Worm (Caenorhabditis elegans): ENCODE data around the gene B0546.5.
A peak's percentile ranks its signal among the peaks of the same experiment; 100 is the strongest.

Gene B0546.5

ce11 chrIV:3348334-3348733 is 41.6 kb downstream of the B0546.5 start:
- TF ChIP-seq T22C8.4 (GFP tag; IDR thresholded peaks at IDR 0.05) (no peak), cog-1 (tag; optimal IDR thresholded peaks at IDR 0.05) (no peak), ztf-23 (GFP tag; IDR thresholded peaks at IDR 0.05) (no peak), med-1 (GFP tag; optimal IDR thresholded peaks at IDR 0.05; ENCODE audit: insufficient read depth) (no peak), tab-1 (GFP tag; IDR thresholded peaks at IDR 0.05) (no peak), ztf-29 (GFP tag; IDR thresholded peaks at IDR 0.05) (no peak), ref-1 (GFP tag; conservative IDR thresholded peaks at IDR 0.05) (no peak), klf-2 (GFP tag; conservative IDR thresholded peaks at IDR 0.05) (no peak)

DNA sequence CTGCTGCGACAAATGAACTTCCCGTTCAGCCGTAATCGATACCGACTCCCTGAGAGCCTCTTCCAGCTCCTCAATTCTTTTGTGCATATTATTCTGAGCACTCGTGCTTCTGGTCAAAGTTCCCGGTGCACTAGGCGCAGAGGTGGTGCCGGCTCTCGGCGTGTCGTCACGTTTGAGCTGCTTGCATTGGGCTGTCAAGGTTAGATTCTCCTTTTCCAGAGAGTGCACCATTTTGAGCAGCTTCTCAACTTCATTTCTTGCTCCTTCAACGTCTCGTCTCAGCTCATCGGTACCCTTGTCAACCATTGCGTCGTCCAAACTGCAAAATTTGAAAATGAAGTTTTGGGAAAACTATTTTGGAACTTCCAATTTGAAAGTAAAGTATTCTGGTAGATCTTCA is 44.4 kb downstream of the B0546.5 start:
- TF ChIP-seq cog-1 (tag; optimal IDR thresholded peaks at IDR 0.05) (no peak), ztf-29 (GFP tag; IDR thresholded peaks at IDR 0.05) (no peak)

- TF ChIP-seq med-1 (GFP tag; optimal IDR thresholded peaks at IDR 0.05; ENCODE audit: insufficient read depth): no peak
- TF ChIP-seq ref-1 (GFP tag; conservative IDR thresholded peaks at IDR 0.05): no peak
- no peak for TF ChIP-seq flt-1 (GFP tag; IDR thresholded peaks at IDR 0.05)
- TF ChIP-seq ztf-23 (GFP tag; IDR thresholded peaks at IDR 0.05): no peak
- TF ChIP-seq cog-1 (tag; optimal IDR thresholded peaks at IDR 0.05): no peak
Measured at ce11 chrIV:3341170-3341569, 48.7 kb downstream of the B0546.5 start, which contains the start of gene F42A6.2. TSS of gene F42A6.2 (plus strand) at chrIV:3341470.

- TF ChIP-seq ztf-23 (GFP tag; IDR thresholded peaks at IDR 0.05) (0 out of 2 replicates have a peak, but pooled peaks have one; percentile 12), cog-1 (tag; optimal IDR thresholded peaks at IDR 0.05) (peak; percentile 51), klf-2 (GFP tag; conservative IDR thresholded peaks at IDR 0.05) (no peak), flt-1 (GFP tag; IDR thresholded peaks at IDR 0.05) (no peak), ztf-29 (GFP tag; IDR thresholded peaks at IDR 0.05) (no peak), ref-1 (GFP tag; conservative IDR thresholded peaks at IDR 0.05) (no peak)
Measured at ce11 chrIV:3338676-3339075, 51.2 kb downstream of the B0546.5 start, which contains the start of gene hrpa-1. TSS of gene hrpa-1 (minus strand) at chrIV:3338867.

- TF ChIP-seq flt-1 (GFP tag; IDR thresholded peaks at IDR 0.05) (no peak), ztf-29 (GFP tag; IDR thresholded peaks at IDR 0.05) (no peak), T22C8.4 (GFP tag; IDR thresholded peaks at IDR 0.05) (peak; percentile 40; the same call in 1 of the 2 replicates), cog-1 (tag; optimal IDR thresholded peaks at IDR 0.05) (no peak), klf-2 (GFP tag; conservative IDR thresholded peaks at IDR 0.05) (no peak)
Measured at ce11 chrIV:3338176-3338575, 51.7 kb downstream of the B0546.5 start.

Data from whole organism, midembryonic.